Worm (Caenorhabditis elegans) whole organism, L3 larva: ENCODE results near the gene msp-142.

Experiments
- R02D3.7 ChIP-seq: fragments of 150-350 bp; optimal IDR thresholded peaks from 2 replicates; lab custom pipeline; 2014; ENCODE audit warnings: missing biosample characterization, missing genetic modification characterization
- ZK546.5 ChIP-seq: sonication (generic microtip); optimal IDR thresholded peaks from 2 replicates; lab custom pipeline; 2017; ENCODE audit warnings: missing biosample characterization, missing genetic modification characterization
- ceh-16 ChIP-seq: sonication (generic microtip); optimal IDR thresholded peaks from 2 replicates; lab custom pipeline; 2017; ENCODE audit warnings: missing biosample characterization, missing genetic modification characterization
- egl-27 ChIP-seq: sonication (generic microtip); optimal IDR thresholded peaks from 4 replicates; lab custom pipeline; 2017; ENCODE audit warnings: missing biosample characterization, missing genetic modification reagents, missing genetic modification characterization
- egl-5 ChIP-seq: fragments of 150-350 bp; optimal IDR thresholded peaks from 2 replicates; lab custom pipeline; 2017; ENCODE audit warnings: missing biosample characterization, missing genetic modification reagents, missing genetic modification characterization, inconsistent platforms
- elt-2 ChIP-seq: sonication (generic microtip); optimal IDR thresholded peaks from 2 replicates; lab custom pipeline; 2016; ENCODE audit warnings: missing genetic modification reagents, mild to moderate bottlenecking, missing genetic modification characterization, missing compliant biosample characterization
- eor-1 ChIP-seq, 2 experiments: fragments of 150-350 bp; optimal IDR thresholded peaks; 2 replicates each; lab custom pipeline; 2014 to 2018; ENCODE audit warnings: missing biosample characterization in 2 of 2, missing genetic modification characterization in 2 of 2
- fkh-10 ChIP-seq: sonication (generic microtip); optimal IDR thresholded peaks from 2 replicates; lab custom pipeline; 2017; ENCODE audit warnings: missing biosample characterization, missing genetic modification reagents, missing genetic modification characterization
- fkh-2 ChIP-seq: fragments of 150-350 bp; optimal IDR thresholded peaks from 2 replicates; lab custom pipeline; 2014; ENCODE audit warnings: missing biosample characterization, missing genetic modification reagents, missing genetic modification characterization
- jun-1 ChIP-seq: fragments of 150-350 bp; optimal IDR thresholded peaks from 2 replicates; lab custom pipeline; 2014; ENCODE audit warnings: missing biosample characterization, missing genetic modification reagents, missing genetic modification characterization
- lin-15B ChIP-seq: fragments of 150-350 bp; optimal IDR thresholded peaks from 2 replicates; lab custom pipeline; 2014; ENCODE audit warnings: missing biosample characterization, missing genetic modification characterization
- lin-39 ChIP-seq: fragments of 150-350 bp; optimal IDR thresholded peaks from 2 replicates; lab custom pipeline; 2018; ENCODE audit warnings: missing biosample characterization, missing genetic modification reagents, missing genetic modification characterization
- lsy-12 ChIP-seq: sonication (generic microtip); optimal IDR thresholded peaks from 2 replicates; lab custom pipeline; 2016; ENCODE audit warnings: mild to moderate bottlenecking, missing genetic modification characterization, missing compliant biosample characterization
- mdl-1 ChIP-seq: fragments of 150-350 bp; optimal IDR thresholded peaks from 2 replicates; lab custom pipeline; 2014; ENCODE audit warnings: missing biosample characterization, missing genetic modification characterization
- mml-1 ChIP-seq: fragments of 150-350 bp; sonication (generic microtip); optimal IDR thresholded peaks from 3 replicates; lab custom pipeline; 2014; ENCODE audit warnings: missing biosample characterization, missing genetic modification characterization
- nfya-1 ChIP-seq: sonication (generic microtip); optimal IDR thresholded peaks from 2 replicates; lab custom pipeline; 2017; ENCODE audit warnings: missing genetic modification characterization, mild to moderate bottlenecking, missing compliant biosample characterization, antibody characterized with exemption, moderate library complexity; ENCODE audit not compliant: insufficient read depth
- nhr-11 ChIP-seq: fragments of 150-350 bp; optimal IDR thresholded peaks from 2 replicates; lab custom pipeline; 2014; ENCODE audit warnings: missing biosample characterization, missing genetic modification characterization
- nhr-12 ChIP-seq: fragments of 150-350 bp; optimal IDR thresholded peaks from 2 replicates; lab custom pipeline; 2014; ENCODE audit warnings: missing biosample characterization, missing genetic modification characterization
- nhr-23 ChIP-seq: fragments of 150-350 bp; optimal IDR thresholded peaks from 2 replicates; lab custom pipeline; 2014; ENCODE audit warnings: missing biosample characterization, missing genetic modification reagents, missing genetic modification characterization
- nhr-25 ChIP-seq: sonication (generic microtip); optimal IDR thresholded peaks from 2 replicates; lab custom pipeline; 2017; ENCODE audit warnings: missing biosample characterization, missing genetic modification characterization
- nhr-28 ChIP-seq: fragments of 150-350 bp; optimal IDR thresholded peaks from 2 replicates; lab custom pipeline; 2014; ENCODE audit warnings: missing biosample characterization, missing genetic modification characterization
- nhr-43 ChIP-seq: sonication (generic microtip); optimal IDR thresholded peaks from 2 replicates; lab custom pipeline; 2016; ENCODE audit warnings: mild to moderate bottlenecking, missing genetic modification characterization, missing compliant biosample characterization; ENCODE audit not compliant: poor library complexity, severe bottlenecking
- nhr-67 ChIP-seq: fragments of 150-350 bp; optimal IDR thresholded peaks from 2 replicates; lab custom pipeline; 2014; ENCODE audit warnings: missing biosample characterization, missing genetic modification characterization
- nhr-76 ChIP-seq: fragments of 150-350 bp; sonication (generic microtip); optimal IDR thresholded peaks from 5 replicates; lab custom pipeline; 2014; ENCODE audit warnings: missing biosample characterization, missing genetic modification characterization
- pha-4 ChIP-seq: fragments of 150-350 bp; optimal IDR thresholded peaks from 2 replicates; lab custom pipeline; 2014; ENCODE audit warnings: missing biosample characterization, missing genetic modification reagents, missing genetic modification characterization
- pqm-1 ChIP-seq: fragments of 150-350 bp; optimal IDR thresholded peaks from 2 replicates; lab custom pipeline; 2017; ENCODE audit warnings: missing biosample characterization, missing genetic modification characterization, inconsistent platforms
- sea-2 ChIP-seq: fragments of 150-350 bp; sonication (generic microtip); optimal IDR thresholded peaks from 4 replicates; lab custom pipeline; 2014; ENCODE audit warnings: missing biosample characterization, missing genetic modification reagents, missing genetic modification characterization
- skn-1 ChIP-seq: fragments of 150-350 bp; optimal IDR thresholded peaks from 2 replicates; lab custom pipeline; 2014; ENCODE audit warnings: missing biosample characterization, missing genetic modification characterization
- snpc-4 ChIP-seq: fragments of 150-350 bp; optimal IDR thresholded peaks from 2 replicates; lab custom pipeline; 2014; ENCODE audit warnings: missing biosample characterization, missing genetic modification characterization
- zag-1 ChIP-seq: fragments of 150-350 bp; optimal IDR thresholded peaks from 2 replicates; lab custom pipeline; 2014; ENCODE audit warnings: missing biosample characterization, missing genetic modification characterization
- ztf-4 ChIP-seq: fragments of 150-350 bp; optimal IDR thresholded peaks from 2 replicates; lab custom pipeline; 2014; ENCODE audit warnings: missing biosample characterization, missing genetic modification characterization

Gene msp-142

DNA sequence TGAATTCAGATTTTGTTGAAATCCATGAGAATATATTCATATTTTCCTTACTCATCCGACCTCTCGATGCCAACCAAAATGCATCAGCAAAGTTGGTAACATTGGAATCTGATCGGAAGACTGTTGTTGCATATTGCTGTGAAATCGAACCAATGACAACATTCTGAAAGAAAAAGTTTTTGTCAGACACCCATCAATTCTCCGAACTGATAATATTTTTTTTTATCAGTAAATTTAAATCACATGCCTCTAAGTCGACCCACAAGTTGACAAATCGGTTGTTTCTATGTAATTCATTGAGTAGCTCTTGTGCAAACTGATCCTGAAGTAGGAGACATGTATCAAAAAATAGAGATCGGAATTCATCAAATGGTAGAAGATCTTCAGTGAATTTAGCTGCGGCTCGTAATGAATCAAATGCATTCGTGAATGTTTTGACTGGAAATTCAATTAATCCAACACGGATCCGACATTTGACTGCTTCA is 32.3 kb downstream of the msp-142 start, which contains the start of gene col-74:
Gene col-74, plus strand, starts transcription at position 435 of the 485 bp plus-strand sequence.
- TF ChIP-seq pqm-1 (tag; lab: Kevin White, UChicago) (peak; percentile 56), nhr-76 (no peak), sea-2 (GFP tag; lab: Kevin White, UChicago) (no peak), elt-2 (tag; lab: Kevin White, UChicago) (peak; percentile 74)
- TF ChIP-seq, all 47 proteins: peak for 2

DNA sequence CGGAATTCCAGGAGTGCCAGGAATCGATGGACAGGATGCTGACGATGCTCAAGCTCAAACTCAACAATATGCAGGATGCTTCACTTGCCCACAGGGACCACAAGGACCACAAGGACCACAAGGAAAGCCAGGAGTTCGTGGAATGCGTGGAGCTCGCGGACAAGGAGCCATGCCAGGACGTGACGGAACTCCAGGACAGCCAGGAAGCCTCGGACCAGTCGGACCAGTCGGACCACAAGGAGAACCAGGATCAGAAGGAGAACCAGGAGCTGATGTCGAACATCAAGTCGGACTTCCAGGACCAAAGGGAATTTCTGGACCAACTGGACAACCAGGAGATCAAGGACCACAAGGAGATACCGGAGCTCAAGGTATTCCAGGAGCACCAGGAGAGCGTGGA is 33.6 kb downstream of the msp-142 start:
- TF ChIP-seq nhr-67 = no peak
- no peak for TF ChIP-seq nhr-25 (tag; lab: Kevin White, UChicago)

DNA sequence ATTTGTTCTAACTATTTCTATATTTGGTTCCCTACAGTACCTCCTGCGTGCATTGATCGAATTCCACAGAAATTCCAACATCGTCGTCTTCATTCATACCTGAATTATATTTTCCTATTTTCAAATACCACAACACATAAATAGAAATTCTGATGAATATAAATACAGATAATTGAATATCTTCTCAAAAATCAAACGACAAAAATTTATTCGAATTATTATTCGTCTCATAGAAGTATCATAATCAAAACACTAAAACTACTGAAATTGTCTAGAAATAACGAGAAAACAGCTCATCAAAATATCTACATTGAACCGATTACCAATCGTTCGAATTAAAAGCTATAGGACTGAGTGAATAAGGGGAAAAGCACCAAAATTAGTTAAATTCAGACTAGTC is 35.4 kb downstream of the msp-142 start, which contains the start of gene gtap-1:
Gene gtap-1, minus strand, starts transcription at position 101 of the 400 bp plus-strand sequence.
- TF ChIP-seq nhr-67 (no peak), ZK546.5 (tag; lab: Kevin White, UChicago) (no peak), nhr-43 (tag; lab: Kevin White, UChicago) (no peak), jun-1 (tag; lab: Kevin White, UChicago) (no peak), eor-1 (tag; optimal IDR thresholded peaks at IDR 0.05; lab: Kevin White, UChicago) (no peak), lin-39 (no peak), nhr-23 (tag; lab: Kevin White, UChicago) (no peak), skn-1 (tag; lab: Kevin White, UChicago) (no peak), ztf-4 (tag; lab: Kevin White, UChicago) (no peak), zag-1 (no peak), nhr-76 (no peak), egl-27 (tag; lab: Kevin White, UChicago) (no peak)

DNA sequence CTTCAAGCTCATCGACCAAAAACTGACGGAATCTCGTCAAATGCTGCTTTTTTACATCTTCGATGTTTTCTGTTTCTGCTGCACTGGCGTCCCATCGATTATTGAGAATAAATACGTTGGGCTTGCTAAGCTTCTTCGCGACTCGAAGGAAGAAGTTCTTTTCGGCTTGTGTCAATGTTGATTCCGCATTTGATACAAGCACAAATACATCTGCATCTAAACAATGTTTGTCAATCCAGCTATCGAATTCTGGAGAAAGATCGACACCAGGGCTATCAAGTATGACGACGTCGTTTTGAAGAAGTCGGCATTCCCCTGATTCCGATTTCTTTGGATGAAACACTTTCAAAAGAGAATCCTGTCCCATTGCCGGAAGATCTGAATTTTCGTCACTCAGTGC is 37.4 kb downstream of the msp-142 start:
- no peak for TF ChIP-seq snpc-4 (tag; lab: Kevin White, UChicago)
- no peak for TF ChIP-seq fkh-2 (tag; lab: Kevin White, UChicago)
- TF ChIP-seq pha-4 (tag; lab: Kevin White, UChicago) = no peak
- no peak for TF ChIP-seq sea-2 (GFP tag; lab: Kevin White, UChicago)
- no peak for TF ChIP-seq nhr-23 (tag; lab: Kevin White, UChicago)
- TF ChIP-seq egl-5 = no peak
- no peak for TF ChIP-seq nhr-12
- TF ChIP-seq zag-1 = no peak
- TF ChIP-seq skn-1 (tag; lab: Kevin White, UChicago) = no peak
- TF ChIP-seq R02D3.7 (tag; lab: Kevin White, UChicago) = no peak
- no peak for TF ChIP-seq lsy-12 (tag; lab: Kevin White, UChicago)
- no peak for TF ChIP-seq mml-1 (tag; lab: Kevin White, UChicago)

DNA sequence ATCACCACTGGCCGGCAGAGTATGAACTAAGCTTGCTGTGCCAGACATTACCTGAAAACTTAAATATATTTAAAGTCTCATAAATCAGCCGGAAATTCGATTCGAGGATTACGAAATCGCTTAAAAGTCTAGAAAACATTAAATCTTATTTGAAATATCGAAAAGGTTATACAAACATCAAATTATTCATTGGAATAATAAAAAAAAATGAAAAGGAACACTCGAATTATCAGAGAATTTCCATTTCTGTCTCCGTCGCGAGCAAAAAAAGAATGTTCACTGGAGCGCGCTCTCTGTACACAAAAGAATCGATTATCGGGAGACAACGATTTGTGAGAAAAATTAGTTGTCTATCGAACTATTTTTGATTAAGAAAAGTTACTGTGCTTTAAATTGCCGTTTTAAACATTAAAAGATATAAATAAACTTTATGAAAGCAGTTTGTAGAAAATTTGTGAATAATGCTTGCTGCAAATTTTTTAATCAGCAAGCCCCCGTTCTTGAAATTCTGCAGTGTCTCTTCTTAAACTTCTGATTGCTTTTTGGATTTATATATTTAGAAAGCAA is 38.5 kb downstream of the msp-142 start, which contains the start of gene fzo-1:
Gene fzo-1, minus strand, starts transcription at position 51 of the 567 bp plus-strand sequence.
- no peak for TF ChIP-seq nhr-12
- TF ChIP-seq fkh-10 (GFP tag; lab: Kevin White, UChicago) = peak; percentile 22
- peak; percentile 29 for TF ChIP-seq snpc-4 (tag; lab: Kevin White, UChicago)
- TF ChIP-seq elt-2 (tag; lab: Kevin White, UChicago) = peak; percentile 47
- TF ChIP-seq nfya-1 (tag; lab: Kevin White, UChicago) = peak; percentile 60
- no peak for TF ChIP-seq fkh-2 (tag; lab: Kevin White, UChicago)
- TF ChIP-seq lin-15B (tag; lab: Kevin White, UChicago) = peak; percentile 52
- TF ChIP-seq nhr-28 = no peak
- peak; percentile 72 for TF ChIP-seq pha-4 (tag; lab: Kevin White, UChicago)
- TF ChIP-seq, all 47 proteins: peak for 6

DNA sequence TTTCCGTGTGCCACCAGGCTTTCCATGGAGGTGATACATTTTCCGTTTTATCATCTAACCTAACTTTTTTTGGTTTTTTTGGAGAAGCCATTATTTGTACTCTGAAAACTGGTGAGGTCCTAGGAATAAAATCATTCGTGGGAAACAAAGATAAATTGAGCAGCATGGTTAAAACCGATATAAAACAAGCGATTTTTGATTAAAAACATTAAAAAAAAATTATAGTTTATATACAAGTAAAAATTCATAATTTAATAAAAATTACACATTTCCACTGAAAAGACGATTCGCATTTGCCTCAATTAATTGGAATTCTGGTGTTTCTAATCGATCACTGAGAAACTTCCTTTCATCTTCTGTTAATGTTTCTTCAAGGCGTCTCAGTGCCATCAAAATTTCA is 40.7 kb downstream of the msp-142 start, which contains the start of gene ZK1248.15:
Gene ZK1248.15, minus strand, starts transcription at position 101 of the 400 bp plus-strand sequence.
- no peak for TF ChIP-seq nhr-11 (tag; lab: Kevin White, UChicago)
- no peak for TF ChIP-seq nhr-43 (tag; lab: Kevin White, UChicago)
- no peak for TF ChIP-seq jun-1 (tag; lab: Kevin White, UChicago)
- TF ChIP-seq ceh-16 (tag; lab: Kevin White, UChicago) = no peak
- no peak for TF ChIP-seq mdl-1 (tag; lab: Kevin White, UChicago)
- TF ChIP-seq nhr-76 = no peak
